Worm (Caenorhabditis elegans): ENCODE results near the gene hsp-3.

- TF ChIP-seq aly-2 (tag; optimal IDR thresholded peaks at IDR 0.05) (no peak), ama-1 (optimal IDR thresholded peaks at IDR 0.05) (no peak), zag-1 (tag; optimal IDR thresholded peaks at IDR 0.05) (no peak), fos-1 (tag; optimal IDR thresholded peaks at IDR 0.05) (no peak), nhr-12 (tag; optimal IDR thresholded peaks at IDR 0.05) (no peak), unc-39 (tag; optimal IDR thresholded peaks at IDR 0.05) (no peak), sma-3 (GFP tag; optimal IDR thresholded peaks at IDR 0.05) (no peak), lin-39 (tag; optimal IDR thresholded peaks at IDR 0.05) (no peak), mdl-1 (tag; optimal IDR thresholded peaks at IDR 0.05) (no peak), skn-1 (tag; optimal IDR thresholded peaks at IDR 0.05) (no peak)
Observed at ce11 chrX:6107962-6108361, 16.0 kb upstream of the hsp-3 start.
